Worm (Caenorhabditis elegans) whole organism, L4 larva: ENCODE measurements around the gene F23F12.12.

Experiments
- F49E8.2 ChIP-seq: sonication (generic microtip); optimal IDR thresholded peaks from 2 replicates; lab custom pipeline; 2016; ENCODE audit warnings: missing compliant biosample characterization, mild to moderate bottlenecking, missing genetic modification characterization, borderline replicate concordance
- Y48G9A.11 ChIP-seq: fragments of 200-800 bp; sonication (Bioruptor generic); IDR thresholded peaks from 2 replicates; pipeline ENCODE4 v1.3.6; 2022; ENCODE audit warnings: missing genetic modification reagents, missing genetic modification characterization, missing compliant biosample characterization
- aly-2 ChIP-seq: sonication (generic microtip); optimal IDR thresholded peaks from 2 replicates; lab custom pipeline; 2018; ENCODE audit warnings: missing biosample characterization, missing genetic modification characterization
- daf-8 ChIP-seq: fragments of 200-800 bp; sonication (Bioruptor generic); IDR thresholded peaks from 2 replicates; pipeline ENCODE4 v1.3.6; 2022; ENCODE audit warnings: missing genetic modification characterization, missing compliant biosample characterization
- lir-3 ChIP-seq: sonication (generic microtip); optimal IDR thresholded peaks from 2 replicates; lab custom pipeline; 2016; ENCODE audit warnings: mild to moderate bottlenecking, missing genetic modification characterization, missing compliant biosample characterization
- nhr-41 ChIP-seq: fragments of 200-800 bp; sonication (Bioruptor generic); IDR thresholded peaks from 2 replicates; pipeline ENCODE4 v1.3.6; 2022; ENCODE audit warnings: missing genetic modification reagents, missing genetic modification characterization, missing compliant biosample characterization
- pha-4 ChIP-seq, 2 experiments: fragments of 150-350 bp in 1 of 2; fragments of 200-800 bp in 1 of 2; sonication (Bioruptor generic) in 1 of 2; IDR thresholded peaks in 1 of 2; optimal IDR thresholded peaks in 1 of 2; 2 replicates each; pipeline versions ENCODE4 v1.3.6 to Lab custom; 2014 to 2022; ENCODE audit warnings: missing genetic modification characterization in 2 of 2, missing genetic modification reagents in 2 of 2, missing biosample characterization in 1 of 2, missing compliant biosample characterization in 1 of 2
- snpc-4 ChIP-seq: fragments of 150-350 bp; optimal IDR thresholded peaks from 2 replicates; lab custom pipeline; 2014; ENCODE audit warnings: missing biosample characterization, missing genetic modification characterization
- unc-62 ChIP-seq, 3 experiments: fragments of 150-350 bp in 1 of 3; sonication (generic microtip); optimal IDR thresholded peaks in 2 of 3; peaks in 1 of 3; 1 replicate in 1 of 3; 2 replicates in 2 of 3; lab custom pipeline; 2014 to 2017; ENCODE audit warnings: missing biosample characterization in 3 of 3, missing genetic modification characterization in 3 of 3, missing genetic modification reagents in 3 of 3, missing genotype in 1 of 3
- zag-1 ChIP-seq: fragments of 150-350 bp; optimal IDR thresholded peaks from 2 replicates; lab custom pipeline; 2014; ENCODE audit warnings: missing biosample characterization, missing genetic modification characterization

- no peak for TF ChIP-seq aly-2
- no peak for TF ChIP-seq snpc-4 (tag; lab: Kevin White, UChicago)
- TF ChIP-seq zag-1 (tag; lab: Kevin White, UChicago): no peak
- no peak for TF ChIP-seq F49E8.2 (tag; lab: Kevin White, UChicago)
- no peak for TF ChIP-seq nhr-41 (GFP tag; lab: Robert Waterston, UW)
- no peak for TF ChIP-seq lir-3
- no peak for TF ChIP-seq Y48G9A.11 (GFP tag; lab: Robert Waterston, UW)
- no peak for TF ChIP-seq unc-62 (GFP tag; optimal IDR thresholded peaks at IDR 0.05 in 1 of 2; lab: Kevin White, UChicago)
- TF ChIP-seq unc-62 (tag; optimal IDR thresholded peaks at IDR 0.05; lab: Kevin White, UChicago): no peak
- TF ChIP-seq pha-4 (GFP tag; IDR thresholded peaks at IDR 0.05; lab: Robert Waterston, UW): no peak
- no peak for TF ChIP-seq pha-4 (tag; optimal IDR thresholded peaks at IDR 0.05; lab: Kevin White, UChicago)
- no peak for TF ChIP-seq daf-8 (GFP tag; lab: Robert Waterston, UW)
Observed at ce11 chrIII:6482918-6483317, 25.0 kb upstream of the F23F12.12 start, which contains the start of gene chtb-2.
